Worm (Caenorhabditis elegans) whole organism, late embryonic: ENCODE measurements around the gene arl-3.
"Not testable (repeated sequence)": the region's sequence is repeated elsewhere in the genome, so short reads cannot be mapped to it uniquely, and the experiment has no call there.

Source experiments
- C08G9.2 ChIP-seq: sonication (generic microtip); optimal IDR thresholded peaks from 2 replicates; lab custom pipeline; 2016; ENCODE audit warnings: mild to moderate bottlenecking, missing genetic modification characterization, moderate library complexity, missing compliant biosample characterization
- C38D4.7 ChIP-seq: fragments of 200-800 bp; sonication (Bioruptor generic); optimal IDR thresholded peaks from 2 replicates; lab custom pipeline; 2018; ENCODE audit warnings: mild to moderate bottlenecking, missing genetic modification characterization, moderate library complexity, missing compliant biosample characterization
- K09A11.1 ChIP-seq: sonication (generic microtip); optimal IDR thresholded peaks from 2 replicates; lab custom pipeline; 2017; ENCODE audit warnings: antibody characterized with exemption, mild to moderate bottlenecking, missing genetic modification characterization, missing compliant biosample characterization; ENCODE audit not compliant: insufficient read depth
- Y22D7AL.16 ChIP-seq: sonication (generic microtip); optimal IDR thresholded peaks from 2 replicates; lab custom pipeline; 2016; ENCODE audit warnings: missing genetic modification characterization, missing compliant biosample characterization
- ama-1 ChIP-seq: fragments of 150-350 bp; optimal IDR thresholded peaks from 2 replicates; lab custom pipeline; 2014
- ceh-14 ChIP-seq: sonication (generic microtip); optimal IDR thresholded peaks from 2 replicates; lab custom pipeline; 2016; ENCODE audit warnings: missing genotype, missing genetic modification characterization, missing compliant biosample characterization
- ceh-18 ChIP-seq: sonication (generic microtip); optimal IDR thresholded peaks from 2 replicates; lab custom pipeline; 2016; ENCODE audit warnings: missing genetic modification characterization, missing compliant biosample characterization
- ceh-2 ChIP-seq: sonication (generic microtip); optimal IDR thresholded peaks from 2 replicates; lab custom pipeline; 2016; ENCODE audit warnings: missing genotype, missing genetic modification characterization, missing compliant biosample characterization
- ceh-31 ChIP-seq: sonication (generic microtip); optimal IDR thresholded peaks from 2 replicates; lab custom pipeline; 2016; ENCODE audit warnings: missing genetic modification characterization, missing compliant biosample characterization
- ceh-34 ChIP-seq: sonication (generic microtip); optimal IDR thresholded peaks from 2 replicates; lab custom pipeline; 2016; ENCODE audit warnings: mild to moderate bottlenecking, missing genetic modification characterization, missing compliant biosample characterization
- ceh-45 ChIP-seq: fragments of 200-800 bp; sonication (Bioruptor generic); IDR thresholded peaks from 2 replicates; pipeline ENCODE4 v1.3.6; 2022; ENCODE audit warnings: missing genetic modification reagents, missing genetic modification characterization, missing compliant biosample characterization
- ceh-6 ChIP-seq: fragments of 200-800 bp; sonication (Bioruptor generic); optimal IDR thresholded peaks from 2 replicates; lab custom pipeline; 2018; ENCODE audit warnings: mild to moderate bottlenecking, missing genetic modification characterization, missing compliant biosample characterization
- dve-1 ChIP-seq: sonication (generic microtip); optimal IDR thresholded peaks from 2 replicates; lab custom pipeline; 2017; ENCODE audit warnings: antibody characterized with exemption, mild to moderate bottlenecking, missing genetic modification characterization, missing compliant biosample characterization
- elt-2 ChIP-seq: sonication (generic microtip); optimal IDR thresholded peaks from 2 replicates; lab custom pipeline; 2016; ENCODE audit warnings: missing genetic modification reagents, missing genetic modification characterization, missing compliant biosample characterization
- ets-4 ChIP-seq: sonication (generic microtip); optimal IDR thresholded peaks from 2 replicates; lab custom pipeline; 2016; ENCODE audit warnings: missing genetic modification characterization, missing compliant biosample characterization
- fax-1 ChIP-seq: sonication (generic microtip); optimal IDR thresholded peaks from 2 replicates; lab custom pipeline; 2016; ENCODE audit warnings: missing genotype, missing genetic modification characterization, missing compliant biosample characterization
- hlh-13 ChIP-seq: fragments of 200-800 bp; sonication (Bioruptor generic); optimal IDR thresholded peaks from 2 replicates; lab custom pipeline; 2018; ENCODE audit warnings: mild to moderate bottlenecking, missing genetic modification characterization, missing compliant biosample characterization
- hlh-8 ChIP-seq: sonication (generic microtip); optimal IDR thresholded peaks from 2 replicates; lab custom pipeline; 2016; ENCODE audit warnings: missing genotype, missing genetic modification characterization, missing compliant biosample characterization
- madf-2 ChIP-seq: sonication (generic microtip); optimal IDR thresholded peaks from 2 replicates; lab custom pipeline; 2017; ENCODE audit warnings: missing genetic modification characterization, missing compliant biosample characterization
- nfya-1 ChIP-seq: sonication (generic microtip); optimal IDR thresholded peaks from 2 replicates; lab custom pipeline; 2017; ENCODE audit warnings: missing genetic modification characterization, mild to moderate bottlenecking, missing compliant biosample characterization, antibody characterized with exemption, moderate library complexity
- pha-2 ChIP-seq: sonication (generic microtip); optimal IDR thresholded peaks from 2 replicates; lab custom pipeline; 2017; ENCODE audit warnings: mild to moderate bottlenecking, missing genetic modification characterization, missing compliant biosample characterization
- pqm-1 ChIP-seq: sonication (generic microtip); optimal IDR thresholded peaks from 2 replicates; lab custom pipeline; 2016; ENCODE audit warnings: missing genetic modification characterization, missing compliant biosample characterization
- ref-2 ChIP-seq: sonication (generic microtip); optimal IDR thresholded peaks from 2 replicates; lab custom pipeline; 2016; ENCODE audit warnings: missing genetic modification characterization, missing compliant biosample characterization
- rnt-1 ChIP-seq: sonication (generic microtip); optimal IDR thresholded peaks from 2 replicates; lab custom pipeline; 2016; ENCODE audit warnings: missing genetic modification characterization, missing compliant biosample characterization
- sox-2 ChIP-seq: fragments of 200-800 bp; sonication (Bioruptor generic); IDR thresholded peaks from 2 replicates; pipeline ENCODE4 v1.3.6; 2022; ENCODE audit warnings: missing genetic modification reagents, missing genetic modification characterization, missing compliant biosample characterization
- tbx-2 ChIP-seq: sonication (generic microtip); optimal IDR thresholded peaks from 2 replicates; lab custom pipeline; 2016; ENCODE audit warnings: missing genetic modification characterization, missing compliant biosample characterization
- tbx-7 ChIP-seq: sonication (generic microtip); optimal IDR thresholded peaks from 2 replicates; lab custom pipeline; 2016; ENCODE audit warnings: missing genotype, missing genetic modification characterization, missing compliant biosample characterization
- unc-3 ChIP-seq, 2 experiments: fragments of 200-800 bp in 1 of 2; sonication (Bioruptor generic) in 1 of 2; sonication (generic microtip) in 1 of 2; conservative IDR thresholded peaks in 1 of 2; optimal IDR thresholded peaks in 1 of 2; 2 replicates each; pipeline versions ENCODE4 v1.3.6 to Lab custom; 2016 to 2022; ENCODE audit warnings: missing compliant biosample characterization in 2 of 2, missing genetic modification characterization in 2 of 2, missing genetic modification reagents in 1 of 2
- unc-42 ChIP-seq: sonication (generic microtip); optimal IDR thresholded peaks from 2 replicates; lab custom pipeline; 2016; ENCODE audit warnings: missing genotype, missing genetic modification characterization, missing compliant biosample characterization
- unc-86 ChIP-seq: sonication (generic microtip); optimal IDR thresholded peaks from 2 replicates; lab custom pipeline; 2016; ENCODE audit warnings: missing genetic modification characterization, missing compliant biosample characterization
- zip-5 ChIP-seq: sonication (generic microtip); optimal IDR thresholded peaks from 2 replicates; lab custom pipeline; 2016; ENCODE audit warnings: missing genetic modification characterization, missing compliant biosample characterization
- ztf-16 ChIP-seq: sonication (generic microtip); optimal IDR thresholded peaks from 2 replicates; lab custom pipeline; 2017; ENCODE audit warnings: missing genetic modification characterization, missing compliant biosample characterization

arl-3 gene

DNA sequence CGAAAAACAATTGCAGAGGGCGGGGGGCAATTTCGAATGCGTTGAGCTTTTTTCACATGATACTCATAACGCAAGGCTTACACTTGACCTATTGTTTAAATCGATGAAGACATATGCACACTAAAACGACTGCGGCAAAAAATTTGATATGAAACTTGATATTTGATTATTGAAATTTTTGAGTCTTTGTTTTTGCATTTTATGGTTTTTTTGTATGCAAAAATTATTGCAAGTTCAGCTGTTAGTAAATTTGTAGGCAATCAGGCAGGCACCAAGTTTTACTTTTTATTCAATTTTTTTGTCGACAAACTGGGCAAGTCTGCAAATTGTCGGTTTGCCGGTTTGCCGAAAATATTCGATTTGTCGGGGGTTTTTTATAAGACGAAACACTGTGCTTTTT lies at the start of gene arl-3:
arl-3 (plus strand) TSS at position 301 of the 400 bp plus-strand sequence.
- TF ChIP-seq ama-1 (lab: Kevin White, UChicago) (no peak), Y22D7AL.16 (no peak), rnt-1 (tag; lab: Kevin White, UChicago) (no peak), pha-2 (tag; lab: Kevin White, UChicago) (no peak), K09A11.1 (tag; lab: Kevin White, UChicago) (no peak), ceh-6 (GFP tag; lab: Kevin White, UChicago) (no peak), hlh-13 (GFP tag; lab: Kevin White, UChicago) (no peak), C38D4.7 (GFP tag; lab: Kevin White, UChicago) (no peak)

DNA sequence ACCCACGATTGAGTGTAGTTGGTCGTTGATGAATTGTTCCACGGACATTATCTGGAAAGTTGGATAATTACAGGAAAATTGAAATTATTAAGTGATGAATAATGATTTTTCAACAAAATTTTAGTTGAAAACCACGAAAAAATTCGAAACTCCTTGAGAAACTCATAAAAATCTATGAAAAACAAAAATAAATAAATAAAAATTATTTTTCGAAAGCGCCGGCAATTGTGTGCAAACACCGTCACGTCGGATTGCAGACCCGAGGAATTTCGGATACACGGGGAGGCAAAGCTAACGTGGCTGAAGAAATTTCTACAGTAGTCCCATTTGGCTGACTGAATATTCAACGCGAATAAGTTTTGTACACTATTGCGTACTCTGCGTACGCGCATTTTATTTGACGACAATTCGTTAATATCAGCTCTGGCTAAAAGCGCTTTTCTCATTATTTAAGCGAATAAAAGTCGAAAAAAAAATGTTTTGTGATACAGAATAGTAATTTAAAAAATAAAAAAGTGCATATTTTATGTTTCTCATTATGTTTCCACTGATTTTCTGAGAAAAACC lies 44.6 kb upstream of the arl-3 start, which contains the start of gene mog-4:
mog-4 (minus strand) TSS at position 51 of the 567 bp plus-strand sequence.
- peak; percentile 80 for TF ChIP-seq ets-4 (tag; lab: Kevin White, UChicago)
- peak; percentile 13 for TF ChIP-seq sox-2 (GFP tag; lab: Robert Waterston, UW)
- peak; percentile 60 for TF ChIP-seq elt-2 (tag; lab: Kevin White, UChicago)
- peak; percentile 69; the same call in 1 of the 2 replicates for TF ChIP-seq ceh-45 (GFP tag; lab: Robert Waterston, UW)
- TF ChIP-seq ceh-14 (tag; lab: Kevin White, UChicago): peak; percentile 82
- peak; percentile 91 for TF ChIP-seq ceh-31 (tag; lab: Kevin White, UChicago)
- peak; percentile 89 for TF ChIP-seq C08G9.2
- peak; percentile 67 for TF ChIP-seq tbx-7
- TF ChIP-seq zip-5 (tag; lab: Kevin White, UChicago): peak; percentile 41
- peak; percentile 9 for TF ChIP-seq Y22D7AL.16
- TF ChIP-seq pqm-1 (tag; lab: Kevin White, UChicago): peak; percentile 86
- TF ChIP-seq dve-1 (tag; lab: Kevin White, UChicago): peak; percentile 5
- peak; percentile 57 for TF ChIP-seq rnt-1 (tag; lab: Kevin White, UChicago)
- peak; percentile 65 for TF ChIP-seq ceh-2 (tag; lab: Kevin White, UChicago)
- TF ChIP-seq unc-86 (tag; lab: Kevin White, UChicago): peak; percentile 54
- peak; percentile 50 for TF ChIP-seq madf-2
- TF ChIP-seq ztf-16: peak; percentile 60
- TF ChIP-seq tbx-2 (tag; lab: Kevin White, UChicago): peak; percentile 74
- peak; percentile 15 for TF ChIP-seq pha-2 (tag; lab: Kevin White, UChicago)
- TF ChIP-seq unc-3 (GFP tag; conservative IDR thresholded peaks at IDR 0.05; lab: Robert Waterston, UW): peak; percentile 62; the same call in 1 of the 2 replicates
- TF ChIP-seq unc-3 (tag; optimal IDR thresholded peaks at IDR 0.05; lab: Kevin White, UChicago): not testable (repeated sequence)
- TF ChIP-seq unc-42 (tag; lab: Kevin White, UChicago): peak; percentile 89
- TF ChIP-seq ceh-18 (tag; lab: Kevin White, UChicago): peak; percentile 85
- peak; percentile 47 for TF ChIP-seq fax-1 (tag; lab: Kevin White, UChicago)
- TF ChIP-seq ceh-34: peak; percentile 76
- peak; percentile 72 for TF ChIP-seq nfya-1 (tag; lab: Kevin White, UChicago)
- peak; percentile 78 for TF ChIP-seq hlh-8 (tag; lab: Kevin White, UChicago)
- peak; percentile 60 for TF ChIP-seq ref-2 (tag; lab: Kevin White, UChicago)
- TF ChIP-seq, all 69 proteins: peak for 27; not testable (repeated sequence) for 42

DNA sequence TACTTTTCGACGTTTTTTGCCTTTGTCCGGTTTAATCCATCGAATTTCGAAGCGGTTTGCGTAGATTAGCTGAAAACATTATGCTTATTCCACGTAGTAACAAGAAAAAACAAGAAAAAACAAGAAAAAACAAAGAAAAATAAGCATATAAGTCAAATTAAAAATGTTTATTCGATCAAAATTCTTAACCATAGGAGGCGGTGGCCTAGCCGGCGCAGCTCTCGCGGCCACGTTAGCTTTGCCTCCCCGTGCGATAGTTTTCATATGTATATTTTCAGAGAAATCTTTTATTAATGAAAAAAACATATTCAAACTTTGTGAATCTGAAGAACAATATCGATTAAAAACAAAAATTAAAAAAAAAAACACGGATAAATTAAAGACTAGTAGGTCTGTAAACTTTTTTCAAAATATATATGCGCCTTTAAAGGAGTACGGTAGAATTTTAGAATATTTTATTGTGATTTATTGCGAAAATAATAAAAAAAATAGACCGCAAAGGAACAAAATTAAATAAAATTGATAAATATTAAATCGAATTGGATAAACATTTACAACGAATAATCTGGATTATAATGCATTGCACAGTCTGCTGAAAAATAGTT lies 42.4 kb upstream of the arl-3 start:
- TF ChIP-seq unc-42 (tag; lab: Kevin White, UChicago): peak; percentile 7
- TF ChIP-seq, all 69 proteins: peak for 1; not testable (repeated sequence) for 68

DNA sequence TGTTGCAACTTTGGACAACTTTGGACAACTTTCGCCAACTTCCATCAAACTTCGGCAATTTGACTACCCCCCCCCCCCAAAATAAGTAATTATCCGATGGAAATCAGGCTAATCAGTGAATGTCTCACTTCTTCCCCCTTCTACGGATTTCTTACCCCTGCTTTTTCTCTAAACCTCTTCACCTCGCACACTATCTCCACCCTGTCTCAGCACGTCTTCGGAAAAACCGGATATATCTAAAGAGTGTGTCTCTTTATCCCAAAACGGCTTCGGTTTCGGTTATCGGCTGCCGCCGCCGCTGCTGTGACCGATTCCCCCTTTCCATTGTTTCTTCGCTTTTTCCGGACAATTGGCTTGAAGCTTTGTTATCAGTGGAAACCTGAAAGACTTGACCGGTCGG lies 38.5 kb upstream of the arl-3 start:
- TF ChIP-seq ceh-18 (tag; lab: Kevin White, UChicago) (no peak), ref-2 (tag; lab: Kevin White, UChicago) (peak; percentile 10)
